Fruit fly (Drosophila melanogaster): Measurements from ENCODE around the gene CG8188.
A peak's percentile ranks its signal among the peaks of the same experiment; 100 is the strongest.

CG8188 gene

dm6 chrX:17657050-17657696 lies 45.7 kb downstream of the CG8188 start, which contains the start of gene beta-Spec (continued):
- peak; percentile 87 for TF ChIP-seq Sry-β (GFP tag; optimal IDR thresholded peaks at IDR 0.05)
- peak; percentile 21 for TF ChIP-seq CG2712 (tag; optimal IDR thresholded peaks at IDR 0.05)
- peak; percentile 80 for TF ChIP-seq YL-1 (GFP tag; optimal IDR thresholded peaks at IDR 0.05)
- TF ChIP-seq CG3995 (GFP tag; optimal IDR thresholded peaks at IDR 0.05), result no peak
- no peak for TF ChIP-seq CG11456 (GFP tag; IDR thresholded peaks at IDR 0.05)
- TF ChIP-seq CG9727 (GFP tag; optimal IDR thresholded peaks at IDR 0.05), result peak; percentile 26
- TF ChIP-seq nerfin-2 (GFP tag; IDR thresholded peaks at IDR 0.05; ENCODE audit: partially characterized antibody), result no peak
- TF ChIP-seq CG12219 (GFP tag; optimal IDR thresholded peaks at IDR 0.05), result no peak
- no peak for TF ChIP-seq dan (GFP tag; IDR thresholded peaks at IDR 0.05)
- TF ChIP-seq grau (tag; optimal IDR thresholded peaks at IDR 0.05), result peak; percentile 12
- no peak for TF ChIP-seq CG15073 (GFP tag; optimal IDR thresholded peaks at IDR 0.05)
- no peak for TF ChIP-seq CG4424 (GFP tag; optimal IDR thresholded peaks at IDR 0.05)
- no peak for TF ChIP-seq CG10565 (GFP tag; optimal IDR thresholded peaks at IDR 0.05)
- peak; percentile 45 for TF ChIP-seq CG30020 (tag; optimal IDR thresholded peaks at IDR 0.05)
- TF ChIP-seq CG1233 (GFP tag; optimal IDR thresholded peaks at IDR 0.05), result no peak
- 0 out of 2 replicates have a peak, but pooled peaks have one; percentile 4 for TF ChIP-seq NFAT (GFP tag; IDR thresholded peaks at IDR 0.05)
- peak; percentile 15; the same call in 1 of the 2 replicates for TF ChIP-seq CG3847 (GFP tag; IDR thresholded peaks at IDR 0.05)
- TF ChIP-seq CG15514 (GFP tag; optimal IDR thresholded peaks at IDR 0.05), result peak; percentile 96
- TF ChIP-seq Adf1 (GFP tag; IDR thresholded peaks at IDR 0.05), result no peak
- TF ChIP-seq HmgZ (tag; optimal IDR thresholded peaks at IDR 0.05), result no peak
- TF ChIP-seq nmo (GFP tag; optimal IDR thresholded peaks at IDR 0.05), result peak; percentile 5
- no peak for TF ChIP-seq CG12155 (GFP tag; optimal IDR thresholded peaks at IDR 0.05)
- TF ChIP-seq CG10543 (GFP tag; optimal IDR thresholded peaks at IDR 0.05), result no peak
- TF ChIP-seq gfzf (GFP tag; optimal IDR thresholded peaks at IDR 0.05), result peak; percentile 56
- TF ChIP-seq Ptx1 (GFP tag; IDR thresholded peaks at IDR 0.05), result peak; percentile 15; the same call in 1 of the 2 replicates
- TF ChIP-seq MBD-R2 (GFP tag; IDR thresholded peaks at IDR 0.05), result peak; percentile 21; the same call in 1 of the 2 replicates
- no peak for TF ChIP-seq sisA (GFP tag; IDR thresholded peaks at IDR 0.05)

DNA sequence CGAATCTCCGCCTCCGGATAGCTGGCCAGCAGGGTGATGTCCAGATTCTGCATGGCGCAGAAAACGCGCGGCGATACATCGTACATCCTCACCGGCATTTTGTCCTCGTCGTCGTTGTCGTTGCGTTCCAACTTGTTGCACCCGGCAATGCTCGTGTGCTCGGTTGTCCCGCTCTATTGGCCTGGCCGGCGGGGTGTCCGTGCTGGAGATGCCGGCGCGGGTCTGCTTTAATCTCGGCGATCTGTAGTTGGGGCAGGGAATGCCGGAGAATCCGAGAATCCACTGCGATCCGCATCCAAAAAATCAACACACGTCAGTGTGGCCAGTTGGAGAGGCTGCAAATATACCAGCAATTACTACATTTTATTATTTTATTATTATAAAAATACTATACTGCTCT lies 46.3 kb downstream of the CG8188 start, which contains the start of gene IntS2:
TSS of gene IntS2 (minus strand) at position 318 of the 400 bp plus-strand sequence.
- TF ChIP-seq CG42726 (GFP tag; IDR thresholded peaks at IDR 0.05; ENCODE audit: partially characterized antibody) (no peak), CG4617 (GFP tag; optimal IDR thresholded peaks at IDR 0.05; ENCODE audit: borderline replicate concordance) (peak; percentile 2), shn (GFP tag; optimal IDR thresholded peaks at IDR 0.05) (no peak), ase (GFP tag; IDR thresholded peaks at IDR 0.05) (no peak), CHES-1-like (GFP tag; optimal IDR thresholded peaks at IDR 0.05) (no peak), twi (tag; optimal IDR thresholded peaks at IDR 0.05) (no peak), bbx (GFP tag; IDR thresholded peaks at IDR 0.05; ENCODE audit: partially characterized antibody) (no peak), Med (GFP tag) (peak; percentile 66), stc (GFP tag; IDR thresholded peaks at IDR 0.05) (no peak), Gug (GFP tag; IDR thresholded peaks at IDR 0.05) (no peak), CG4820 (GFP tag; optimal IDR thresholded peaks at IDR 0.05) (no peak), Lpt (GFP tag; optimal IDR thresholded peaks at IDR 0.05) (no peak), CG11695 (GFP tag; IDR thresholded peaks at IDR 0.05) (no peak), jumu (GFP tag; optimal IDR thresholded peaks at IDR 0.05) (no peak), ci (GFP tag; IDR thresholded peaks at IDR 0.05) (0 out of 3 replicates have a peak, but pooled peaks have one; percentile 11), pzg (GFP tag; optimal IDR thresholded peaks at IDR 0.05) (peak; percentile 20), cato (GFP tag; optimal IDR thresholded peaks at IDR 0.05; ENCODE audit: borderline replicate concordance) (no peak), vnd (GFP tag; IDR thresholded peaks at IDR 0.05; ENCODE audit: partially characterized antibody) (no peak), CG34422 (GFP tag; IDR thresholded peaks at IDR 0.05) (peak; percentile 56; the same call in 1 of the 3 replicates), pho (GFP tag; optimal IDR thresholded peaks at IDR 0.05) (no peak), lmd (GFP tag; IDR thresholded peaks at IDR 0.05) (no peak), CG5180 (GFP tag; optimal IDR thresholded peaks at IDR 0.05) (no peak), CG17359 (tag; optimal IDR thresholded peaks at IDR 0.05) (no peak), lbe (GFP tag; optimal IDR thresholded peaks at IDR 0.05) (no peak)
